Worm (Caenorhabditis elegans): ENCODE measurements around the gene algn-12.

DNA sequence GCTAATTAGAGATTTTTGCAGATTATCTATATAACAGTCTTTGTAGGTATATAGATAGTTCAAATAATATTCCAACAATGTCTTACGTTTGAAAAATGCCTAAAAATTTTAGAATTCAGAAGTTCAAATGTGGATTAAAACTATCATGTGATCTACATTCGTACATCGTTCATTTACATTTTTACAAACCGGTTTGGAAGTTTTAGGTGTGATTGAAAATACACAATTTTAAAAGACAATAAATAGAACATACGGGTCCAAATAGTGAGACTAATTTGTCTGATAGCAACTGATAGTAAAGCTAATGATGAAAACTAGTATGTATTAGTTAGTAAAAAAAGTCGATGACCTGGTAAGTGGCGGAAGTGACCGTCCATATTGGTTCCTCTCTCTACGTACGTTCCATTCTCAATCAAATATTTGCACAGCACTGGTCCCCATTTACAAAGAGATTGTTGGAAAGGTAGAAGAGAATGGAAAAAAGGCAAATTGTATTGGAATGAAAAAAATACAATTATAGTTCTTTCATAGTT, 6.5 kb downstream of the algn-12 start:
- TF ChIP-seq klf-2 (GFP tag; conservative IDR thresholded peaks at IDR 0.05), result no peak
- TF ChIP-seq flt-1 (GFP tag; IDR thresholded peaks at IDR 0.05), result no peak
- no peak for TF ChIP-seq ztf-29 (GFP tag; IDR thresholded peaks at IDR 0.05)
- no peak for TF ChIP-seq T22C8.4 (GFP tag; IDR thresholded peaks at IDR 0.05)
- no peak for TF ChIP-seq tab-1 (GFP tag; IDR thresholded peaks at IDR 0.05)
- TF ChIP-seq cog-1 (tag; optimal IDR thresholded peaks at IDR 0.05), result no peak

All from whole organism, midembryonic.